Worm (Caenorhabditis elegans) whole organism, L2 larva: ENCODE data around the gene wdr-60.

Source experiments
- C34F6.9 ChIP-seq: fragments of 150-350 bp; optimal IDR thresholded peaks from 2 replicates; lab custom pipeline; 2014; ENCODE audit warnings: missing biosample characterization, missing genetic modification characterization
- F13H6.1 ChIP-seq: sonication (generic microtip); optimal IDR thresholded peaks from 2 replicates; lab custom pipeline; 2016; ENCODE audit warnings: missing genetic modification characterization, missing compliant biosample characterization
- Y55F3AM.14 ChIP-seq: fragments of 200-800 bp; sonication (Bioruptor generic); optimal IDR thresholded peaks from 2 replicates; lab custom pipeline; 2018; ENCODE audit warnings: mild to moderate bottlenecking, missing genetic modification characterization, missing compliant biosample characterization
- ZK546.5 ChIP-seq: sonication (generic microtip); optimal IDR thresholded peaks from 2 replicates; lab custom pipeline; 2017; ENCODE audit warnings: missing biosample characterization, missing genetic modification characterization
- alr-1 ChIP-seq: fragments of 150-350 bp; optimal IDR thresholded peaks from 2 replicates; lab custom pipeline; 2014; ENCODE audit warnings: missing biosample characterization, missing genetic modification characterization
- aly-2 ChIP-seq: fragments of 150-350 bp; optimal IDR thresholded peaks from 2 replicates; lab custom pipeline; 2014; ENCODE audit warnings: missing biosample characterization, missing genetic modification characterization
- blmp-1 ChIP-seq: sonication (generic microtip); optimal IDR thresholded peaks from 2 replicates; lab custom pipeline; 2017; ENCODE audit warnings: missing genetic modification characterization, mild to moderate bottlenecking, missing compliant biosample characterization, antibody characterized with exemption, moderate library complexity; ENCODE audit not compliant: insufficient read depth
- ceh-16 ChIP-seq: fragments of 150-350 bp; optimal IDR thresholded peaks from 2 replicates; lab custom pipeline; 2014; ENCODE audit warnings: missing biosample characterization, missing genetic modification characterization
- ceh-82 ChIP-seq: fragments of 150-350 bp; optimal IDR thresholded peaks from 2 replicates; lab custom pipeline; 2014; ENCODE audit warnings: missing biosample characterization, missing genetic modification characterization
- crh-2 ChIP-seq: sonication (generic microtip); optimal IDR thresholded peaks from 2 replicates; lab custom pipeline; 2017; ENCODE audit warnings: missing biosample characterization, missing genetic modification characterization
- dmd-4 ChIP-seq: sonication (generic microtip); optimal IDR thresholded peaks from 2 replicates; lab custom pipeline; 2017; ENCODE audit warnings: missing biosample characterization, missing genetic modification characterization
- elt-1 ChIP-seq: fragments of 150-350 bp; optimal IDR thresholded peaks from 2 replicates; lab custom pipeline; 2014; ENCODE audit warnings: missing biosample characterization, missing genetic modification characterization
- elt-3 ChIP-seq: sonication (generic microtip); optimal IDR thresholded peaks from 2 replicates; lab custom pipeline; 2017; ENCODE audit warnings: missing biosample characterization, missing genetic modification characterization
- fos-1 ChIP-seq: fragments of 150-350 bp; optimal IDR thresholded peaks from 2 replicates; lab custom pipeline; 2014; ENCODE audit warnings: missing biosample characterization, missing genetic modification characterization
- gmeb-1 ChIP-seq: fragments of 150-350 bp; optimal IDR thresholded peaks from 2 replicates; lab custom pipeline; 2014; ENCODE audit warnings: missing biosample characterization, missing genetic modification characterization
- lin-11 ChIP-seq: fragments of 150-350 bp; sonication (generic microtip); optimal IDR thresholded peaks from 2 replicates; lab custom pipeline; 2014; ENCODE audit warnings: missing biosample characterization, missing genetic modification characterization, inconsistent platforms, mixed read lengths
- lin-13 ChIP-seq: fragments of 150-350 bp; optimal IDR thresholded peaks from 2 replicates; lab custom pipeline; 2014; ENCODE audit warnings: missing biosample characterization, missing genetic modification reagents, missing genetic modification characterization
- lin-39 ChIP-seq: fragments of 150-350 bp; optimal IDR thresholded peaks from 2 replicates; lab custom pipeline; 2014; ENCODE audit warnings: missing biosample characterization, missing genetic modification reagents, missing genetic modification characterization
- mab-5 ChIP-seq: fragments of 150-350 bp; optimal IDR thresholded peaks from 2 replicates; lab custom pipeline; 2014; ENCODE audit warnings: missing biosample characterization, missing genetic modification characterization
- mbf-1 ChIP-seq: sonication (generic microtip); optimal IDR thresholded peaks from 2 replicates; lab custom pipeline; 2017; ENCODE audit warnings: missing biosample characterization, missing genetic modification characterization
- mdl-1 ChIP-seq, 2 experiments: fragments of 150-350 bp in 1 of 2; sonication (generic microtip) in 1 of 2; optimal IDR thresholded peaks; 2 replicates each; lab custom pipeline; 2017; ENCODE audit warnings: missing biosample characterization in 2 of 2, missing genetic modification characterization in 2 of 2
- nhr-10 ChIP-seq: sonication (generic microtip); optimal IDR thresholded peaks from 2 replicates; lab custom pipeline; 2017; ENCODE audit warnings: missing biosample characterization, missing genetic modification characterization
- nhr-11 ChIP-seq: fragments of 150-350 bp; optimal IDR thresholded peaks from 2 replicates; lab custom pipeline; 2014; ENCODE audit warnings: missing biosample characterization, missing genetic modification characterization
- nhr-12 ChIP-seq: fragments of 150-350 bp; optimal IDR thresholded peaks from 2 replicates; lab custom pipeline; 2014; ENCODE audit warnings: missing biosample characterization, missing genetic modification characterization
- nhr-129 ChIP-seq: fragments of 150-350 bp; optimal IDR thresholded peaks from 2 replicates; lab custom pipeline; 2014; ENCODE audit warnings: missing biosample characterization, missing genetic modification characterization
- nhr-237 ChIP-seq: fragments of 150-350 bp; optimal IDR thresholded peaks from 2 replicates; lab custom pipeline; 2014; ENCODE audit warnings: missing biosample characterization, missing genetic modification characterization
- nhr-25 ChIP-seq: fragments of 150-350 bp; sonication (generic microtip); optimal IDR thresholded peaks from 3 replicates; lab custom pipeline; 2014; ENCODE audit warnings: missing biosample characterization, missing genetic modification characterization
- nhr-6 ChIP-seq: fragments of 150-350 bp; optimal IDR thresholded peaks from 2 replicates; lab custom pipeline; 2014; ENCODE audit warnings: missing biosample characterization, missing genetic modification characterization
- nhr-77 ChIP-seq: fragments of 150-350 bp; optimal IDR thresholded peaks from 2 replicates; lab custom pipeline; 2014; ENCODE audit warnings: missing biosample characterization, missing genetic modification characterization
- peb-1 ChIP-seq: fragments of 150-350 bp; optimal IDR thresholded peaks from 2 replicates; lab custom pipeline; 2014; ENCODE audit warnings: missing biosample characterization, missing genetic modification characterization
- skn-1 ChIP-seq: sonication (generic microtip); optimal IDR thresholded peaks from 2 replicates; lab custom pipeline; 2017; ENCODE audit warnings: missing biosample characterization, missing genetic modification characterization
- sma-3 ChIP-seq: sonication (generic microtip); optimal IDR thresholded peaks from 2 replicates; lab custom pipeline; 2016; ENCODE audit warnings: missing genetic modification reagents, missing genetic modification characterization, missing compliant biosample characterization
- sma-9 ChIP-seq, 2 experiments: fragments of 150-350 bp in 1 of 2; sonication (generic microtip) in 1 of 2; optimal IDR thresholded peaks; 2 replicates each; lab custom pipeline; 2014 to 2016; ENCODE audit warnings: missing genetic modification characterization in 2 of 2, mild to moderate bottlenecking in 1 of 2, missing biosample characterization in 1 of 2, missing compliant biosample characterization in 1 of 2, missing genetic modification reagents in 1 of 2, moderate library complexity in 1 of 2
- snpc-4 ChIP-seq: fragments of 150-350 bp; optimal IDR thresholded peaks from 2 replicates; lab custom pipeline; 2014; ENCODE audit warnings: missing biosample characterization, missing genetic modification characterization
- unc-39 ChIP-seq: fragments of 150-350 bp; optimal IDR thresholded peaks from 2 replicates; lab custom pipeline; 2014; ENCODE audit warnings: missing biosample characterization, missing genetic modification characterization
- unc-55 ChIP-seq: fragments of 150-350 bp; sonication (generic microtip); optimal IDR thresholded peaks from 3 replicates; lab custom pipeline; 2014; ENCODE audit warnings: missing biosample characterization, missing genetic modification reagents, missing genetic modification characterization
- unc-62 ChIP-seq: fragments of 150-350 bp; optimal IDR thresholded peaks from 2 replicates; lab custom pipeline; 2014; ENCODE audit warnings: missing biosample characterization, missing genetic modification reagents, missing genetic modification characterization
- zag-1 ChIP-seq: fragments of 150-350 bp; optimal IDR thresholded peaks from 2 replicates; lab custom pipeline; 2014; ENCODE audit warnings: missing biosample characterization, missing genetic modification characterization
- ztf-1 ChIP-seq: fragments of 200-800 bp; sonication (Bioruptor generic); conservative IDR thresholded peaks from 2 replicates; pipeline ENCODE4 v1.3.6; 2022; ENCODE audit warnings: missing genetic modification characterization, missing compliant biosample characterization
- ztf-11 ChIP-seq: sonication (generic microtip); optimal IDR thresholded peaks from 2 replicates; lab custom pipeline; 2017; ENCODE audit warnings: missing biosample characterization, missing genetic modification characterization

The wdr-60 gene

DNA sequence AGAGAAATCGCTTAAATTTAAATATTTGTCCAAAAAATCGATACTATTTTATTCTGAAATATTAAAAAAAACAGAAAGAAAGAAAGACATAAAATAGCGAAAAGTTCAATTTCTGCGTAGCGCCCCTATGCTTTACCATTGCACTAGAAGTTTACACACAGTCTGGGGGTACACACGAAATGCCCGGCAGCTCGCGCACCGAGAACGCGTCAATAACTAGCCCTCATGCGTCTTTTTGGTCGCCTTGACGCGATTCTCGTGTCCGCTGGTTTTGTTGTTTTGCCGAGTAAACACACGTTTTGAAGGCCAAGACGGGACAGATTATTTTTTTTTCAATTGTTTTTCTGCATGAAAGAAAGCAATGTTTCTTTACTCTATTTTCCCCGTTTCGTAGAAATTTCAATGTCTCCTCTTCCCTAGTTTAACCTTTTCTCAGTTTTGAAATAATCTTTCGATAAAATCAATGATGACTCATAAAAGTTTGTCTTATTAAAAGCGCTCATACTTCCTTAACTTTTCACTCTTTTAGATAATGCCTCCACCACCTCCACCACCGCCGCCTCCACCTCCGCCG is 31.2 kb downstream of the wdr-60 start, which contains the start of gene wip-1 (continued):
- TF ChIP-seq aly-2 (tag; lab: Kevin White, UChicago): no peak
- TF ChIP-seq mab-5 (tag; lab: Kevin White, UChicago): peak; percentile 96
- peak; percentile 99 for TF ChIP-seq F13H6.1 (tag; lab: Kevin White, UChicago)
- peak; percentile 95 for TF ChIP-seq Y55F3AM.14 (GFP tag; lab: Kevin White, UChicago)

ce11 chrIII:5020924-5021323 is 33.9 kb downstream of the wdr-60 start, which contains the start of gene mdt-11:
mdt-11 (plus strand) TSS chrIII:5021224.
- TF ChIP-seq lin-39 (tag; lab: Kevin White, UChicago) (no peak), aly-2 (tag; lab: Kevin White, UChicago) (no peak), ZK546.5 (no peak), unc-39 (no peak), ceh-16 (no peak)
- TF ChIP-seq, all 48 proteins: peak for 0

ce11 chrIII:5021689-5022088 is 34.7 kb downstream of the wdr-60 start, which contains the start of gene R144.3:
R144.3 (plus strand) TSS chrIII:5021989.
- TF ChIP-seq nhr-10 (tag; lab: Kevin White, UChicago): no peak
- no peak for TF ChIP-seq ceh-82 (tag; lab: Kevin White, UChicago)
- TF ChIP-seq mab-5 (tag; lab: Kevin White, UChicago): no peak
- no peak for TF ChIP-seq unc-62
- no peak for TF ChIP-seq snpc-4
- no peak for TF ChIP-seq dmd-4
- no peak for TF ChIP-seq nhr-12 (tag; lab: Kevin White, UChicago)
- TF ChIP-seq elt-1 (tag; lab: Kevin White, UChicago): no peak

ce11 chrIII:5022964-5023363 is 36.0 kb downstream of the wdr-60 start, which contains the start of gene R144.13:
R144.13 (plus strand) TSS chrIII:5023264.
- TF ChIP-seq ztf-11 (tag; lab: Kevin White, UChicago): no peak
- TF ChIP-seq sma-9 (GFP tag; optimal IDR thresholded peaks at IDR 0.05; lab: Kevin White, UChicago): no peak
- TF ChIP-seq sma-9 (tag; optimal IDR thresholded peaks at IDR 0.05; lab: Kevin White, UChicago): no peak
- TF ChIP-seq mab-5 (tag; lab: Kevin White, UChicago): no peak
- TF ChIP-seq skn-1 (tag; lab: Kevin White, UChicago): no peak
- TF ChIP-seq peb-1: no peak
- TF ChIP-seq ceh-16: no peak
- TF ChIP-seq lin-11: no peak
- no peak for TF ChIP-seq elt-3 (tag; lab: Kevin White, UChicago)
- no peak for TF ChIP-seq ztf-1 (GFP tag; lab: Robert Waterston, UW)
- TF ChIP-seq zag-1 (tag; lab: Kevin White, UChicago): no peak
- TF ChIP-seq Y55F3AM.14 (GFP tag; lab: Kevin White, UChicago): no peak

DNA sequence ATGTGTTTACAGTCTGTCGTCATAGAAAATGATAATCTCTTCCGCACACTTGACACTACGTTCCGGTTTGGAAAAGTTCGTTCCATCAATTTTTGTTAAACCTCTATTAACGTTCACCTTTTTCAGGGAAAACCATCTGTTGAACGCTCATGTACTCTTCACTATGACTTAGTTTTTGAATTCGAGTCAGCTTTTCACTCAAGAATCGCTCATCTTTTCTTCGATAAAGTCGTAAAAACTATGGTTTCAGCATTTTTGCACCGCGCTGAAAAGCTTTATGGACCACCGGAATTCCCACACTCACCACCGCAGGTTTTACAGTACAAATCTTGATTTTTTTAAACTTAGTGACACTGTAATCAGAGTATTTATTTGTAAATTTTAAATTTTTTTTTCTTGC is 36.6 kb downstream of the wdr-60 start:
- no peak for TF ChIP-seq mdl-1 (tag; optimal IDR thresholded peaks at IDR 0.05; lab: Kevin White, UChicago)
- no peak for TF ChIP-seq C34F6.9 (tag; lab: Kevin White, UChicago)
- TF ChIP-seq mbf-1 (tag; lab: Kevin White, UChicago): no peak
- no peak for TF ChIP-seq alr-1 (tag; lab: Kevin White, UChicago)
- no peak for TF ChIP-seq ztf-1 (GFP tag; lab: Robert Waterston, UW)
- TF ChIP-seq nhr-77 (tag; lab: Kevin White, UChicago): no peak
- TF ChIP-seq, all 48 proteins: peak for 0

- TF ChIP-seq nhr-12 (tag; lab: Kevin White, UChicago): no peak
- peak; percentile 44 for TF ChIP-seq nhr-25 (tag; lab: Kevin White, UChicago)
- no peak for TF ChIP-seq nhr-11 (tag; lab: Kevin White, UChicago)
- TF ChIP-seq lin-13: peak; percentile 64
- no peak for TF ChIP-seq nhr-6
- TF ChIP-seq mdl-1 (tag; optimal IDR thresholded peaks at IDR 0.05; lab: Kevin White, UChicago): peak; percentile 66 to 77
- no peak for TF ChIP-seq nhr-77 (tag; lab: Kevin White, UChicago)
- TF ChIP-seq ztf-1 (GFP tag; lab: Robert Waterston, UW): no peak
- no peak for TF ChIP-seq unc-62
- no peak for TF ChIP-seq aly-2 (tag; lab: Kevin White, UChicago)
- TF ChIP-seq unc-55 (GFP tag; lab: Kevin White, UChicago): peak; percentile 77
- no peak for TF ChIP-seq snpc-4
- TF ChIP-seq zag-1 (tag; lab: Kevin White, UChicago): no peak
- peak; percentile 46 for TF ChIP-seq fos-1
- no peak for TF ChIP-seq unc-39
- peak; percentile 47 for TF ChIP-seq blmp-1 (tag; lab: Kevin White, UChicago)
- TF ChIP-seq nhr-237 (tag; lab: Kevin White, UChicago): no peak
- TF ChIP-seq ztf-11 (tag; lab: Kevin White, UChicago): no peak
- TF ChIP-seq sma-3 (GFP tag; lab: Kevin White, UChicago): peak; percentile 42
- TF ChIP-seq gmeb-1 (tag; lab: Kevin White, UChicago): peak; percentile 50
- TF ChIP-seq C34F6.9 (tag; lab: Kevin White, UChicago): peak; percentile 84
- TF ChIP-seq nhr-129 (tag; lab: Kevin White, UChicago): peak; percentile 52
- TF ChIP-seq crh-2 (tag; lab: Kevin White, UChicago): peak; percentile 84
- TF ChIP-seq alr-1 (tag; lab: Kevin White, UChicago): no peak
- no peak for TF ChIP-seq elt-3 (tag; lab: Kevin White, UChicago)
- no peak for TF ChIP-seq nhr-10 (tag; lab: Kevin White, UChicago)
These were observed 37.5 kb downstream of the wdr-60 start, which contains the start of gene pcf-11 for ce11 chrIII:5024393-5024964. pcf-11 (plus strand) TSS chrIII:5024914.
